Fruit fly (Drosophila melanogaster): Measurements from ENCODE around the gene CG31810.

DNA sequence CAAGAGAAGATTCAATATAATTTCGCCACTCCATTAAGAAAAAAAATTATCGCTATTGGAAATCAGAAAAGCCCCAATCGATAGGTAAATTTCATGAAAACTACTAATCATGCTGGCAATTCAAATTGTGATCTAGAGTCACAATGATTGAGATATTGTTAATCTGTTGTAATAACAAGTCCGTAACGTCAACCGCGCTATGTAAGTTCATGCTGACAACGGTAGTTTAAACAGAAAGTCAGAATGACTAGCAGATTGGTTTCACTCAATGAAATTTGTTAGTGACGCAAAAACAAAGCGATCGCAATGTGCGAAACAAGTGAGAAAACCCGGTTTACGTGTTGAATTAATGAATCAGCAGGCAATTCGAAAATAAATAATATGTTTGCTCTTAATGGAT lies 5.0 kb upstream of the CG31810 start:
- TF ChIP-seq psq (optimal IDR thresholded peaks at IDR 0.05), result no peak
- no peak for TF ChIP-seq ttk (optimal IDR thresholded peaks at IDR 0.05)

Measured in Kc167 (cell line).